Worm (Caenorhabditis elegans) whole organism, young adult: Measurements from ENCODE around the gene olrn-1.

ENCODE experiments used
- B0019.2 ChIP-seq: fragments of 200-800 bp; sonication (Bioruptor generic); conservative IDR thresholded peaks from 2 replicates; pipeline ENCODE4 v1.3.6; 2022; ENCODE audit warnings: missing genetic modification reagents, missing genetic modification characterization, missing compliant biosample characterization
- F57C9.4 ChIP-seq: sonication (generic microtip); optimal IDR thresholded peaks from 2 replicates; lab custom pipeline; 2017; ENCODE audit warnings: mild to moderate bottlenecking, missing genetic modification characterization, missing compliant biosample characterization
- ama-1 ChIP-seq, 3 experiments: fragments of 150-350 bp in 1 of 3; sonication (generic microtip) in 2 of 3; optimal IDR thresholded peaks; 2 replicates each; lab custom pipeline; 2014 to 2018; ENCODE audit warnings: missing biosample characterization in 2 of 3, missing genetic modification characterization in 2 of 3, missing genetic modification reagents in 2 of 3
- ceh-79 ChIP-seq: sonication (generic microtip); optimal IDR thresholded peaks from 2 replicates; lab custom pipeline; 2017; ENCODE audit warnings: mild to moderate bottlenecking, missing genetic modification characterization, missing compliant biosample characterization
- ets-4 ChIP-seq: fragments of 200-800 bp; sonication (Bioruptor generic); optimal IDR thresholded peaks from 2 replicates; lab custom pipeline; 2018; ENCODE audit warnings: mild to moderate bottlenecking, missing genetic modification characterization, missing compliant biosample characterization
- madf-3 ChIP-seq: fragments of 200-800 bp; sonication (Bioruptor generic); IDR thresholded peaks from 2 replicates; pipeline ENCODE4 v1.3.6; 2022; ENCODE audit warnings: missing genetic modification reagents, missing genetic modification characterization, missing compliant biosample characterization
- mcd-1 ChIP-seq: fragments of 200-800 bp; sonication (Bioruptor generic); IDR thresholded peaks from 2 replicates; pipeline ENCODE4 v1.3.6; 2022; ENCODE audit warnings: missing genetic modification reagents, missing genetic modification characterization, missing compliant biosample characterization
- nhr-179 ChIP-seq: sonication (generic microtip); optimal IDR thresholded peaks from 2 replicates; lab custom pipeline; 2016; ENCODE audit warnings: mild to moderate bottlenecking, missing genetic modification characterization, missing compliant biosample characterization
- tlf-1 ChIP-seq: fragments of 200-800 bp; sonication (Bioruptor generic); optimal IDR thresholded peaks from 2 replicates; lab custom pipeline; 2018; ENCODE audit warnings: mild to moderate bottlenecking, missing genetic modification characterization, missing compliant biosample characterization

- TF ChIP-seq F57C9.4 (no peak), madf-3 (GFP tag; lab: Robert Waterston, UW) (0 out of 2 replicates have a peak, but pooled peaks have one; percentile 50), nhr-179 (tag; lab: Kevin White, UChicago) (no peak), mcd-1 (peak; percentile 83), ceh-79 (tag; lab: Kevin White, UChicago) (no peak), tlf-1 (GFP tag; lab: Kevin White, UChicago) (peak; percentile 61), B0019.2 (GFP tag; lab: Robert Waterston, UW) (no peak), ets-4 (peak; percentile 57), ama-1 (optimal IDR thresholded peaks at IDR 0.05; lab: Kevin White, UChicago) (no peak), ama-1 (GFP tag; optimal IDR thresholded peaks at IDR 0.05; lab: Kevin White, UChicago) (no peak)
Measured at ce11 chrX:15492759-15493158, 44.7 kb upstream of the olrn-1 start.
